Worm (Caenorhabditis elegans): ENCODE results near the gene urb-1.

DNA sequence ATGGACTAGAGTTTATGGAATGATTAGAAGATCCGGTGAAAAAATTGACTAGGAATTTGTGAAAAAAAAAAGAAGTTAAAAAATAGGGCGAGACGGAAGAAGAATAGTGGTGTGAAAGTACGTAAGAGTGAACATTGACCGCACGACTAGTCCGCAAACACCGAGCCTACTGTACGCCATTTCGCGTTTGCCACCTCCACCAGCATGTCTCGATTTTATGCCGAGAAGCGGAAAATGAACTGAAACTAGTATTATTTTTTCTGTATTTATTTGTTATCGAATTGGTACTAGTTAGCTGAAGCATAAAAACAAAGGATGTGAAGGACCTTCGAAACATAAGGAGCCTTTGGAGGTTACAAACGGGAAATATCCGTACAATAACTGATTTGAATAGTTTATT is 3.5 kb upstream of the urb-1 start:
- TF ChIP-seq ztf-23 (GFP tag; IDR thresholded peaks at IDR 0.05) (no peak; the same call in 1 of the 2 replicates), tab-1 (GFP tag; IDR thresholded peaks at IDR 0.05) (no peak)
